Worm (Caenorhabditis elegans) whole organism, mixed stage, embryonic: ENCODE results near the gene K06A9.3.

ENCODE experiments used
- blmp-1 ChIP-seq: fragments of 150-350 bp; optimal IDR thresholded peaks from 2 replicates; lab custom pipeline; 2014; ENCODE audit warnings: missing biosample characterization, missing genetic modification characterization
- ceh-39 ChIP-seq: fragments of 150-350 bp; optimal IDR thresholded peaks from 2 replicates; lab custom pipeline; 2014; ENCODE audit warnings: missing biosample characterization, missing genetic modification characterization
- elt-1 ChIP-seq: sonication (generic microtip); optimal IDR thresholded peaks from 2 replicates; lab custom pipeline; 2017; ENCODE audit warnings: missing genetic modification characterization, mild to moderate bottlenecking, missing compliant biosample characterization, antibody characterized with exemption, moderate library complexity, borderline replicate concordance; ENCODE audit not compliant: insufficient read depth
- elt-3 ChIP-seq: fragments of 150-350 bp; optimal IDR thresholded peaks from 2 replicates; lab custom pipeline; 2014; ENCODE audit warnings: missing biosample characterization, missing genetic modification characterization
- lin-13 ChIP-seq: fragments of 150-350 bp; optimal IDR thresholded peaks from 2 replicates; lab custom pipeline; 2014; ENCODE audit warnings: missing biosample characterization, missing genetic modification characterization
- mep-1 ChIP-seq: fragments of 150-350 bp; optimal IDR thresholded peaks from 2 replicates; lab custom pipeline; 2017; ENCODE audit warnings: missing biosample characterization, missing genetic modification reagents, missing genetic modification characterization, inconsistent platforms
- nhr-12 ChIP-seq: fragments of 150-350 bp; optimal IDR thresholded peaks from 2 replicates; lab custom pipeline; 2014; ENCODE audit warnings: missing biosample characterization, missing genetic modification characterization
- nhr-2 ChIP-seq: fragments of 150-350 bp; optimal IDR thresholded peaks from 2 replicates; lab custom pipeline; 2014; ENCODE audit warnings: missing biosample characterization, missing genetic modification characterization
- nhr-28 ChIP-seq: fragments of 150-350 bp; optimal IDR thresholded peaks from 2 replicates; lab custom pipeline; 2014; ENCODE audit warnings: missing biosample characterization, missing genetic modification characterization
- ztf-11 ChIP-seq: fragments of 150-350 bp; optimal IDR thresholded peaks from 2 replicates; lab custom pipeline; 2014; ENCODE audit warnings: missing biosample characterization, missing genetic modification characterization

- TF ChIP-seq lin-13 (no peak), ztf-11 (tag; lab: Kevin White, UChicago) (no peak), nhr-28 (no peak), mep-1 (no peak), nhr-12 (tag; lab: Kevin White, UChicago) (no peak), elt-1 (tag; lab: Kevin White, UChicago) (no peak), elt-3 (tag; lab: Kevin White, UChicago) (no peak), ceh-39 (tag; lab: Kevin White, UChicago) (no peak), nhr-2 (tag; lab: Kevin White, UChicago) (no peak), blmp-1 (no peak)
Observed at ce11 chrX:1512307-1512706, 22.9 kb downstream of the K06A9.3 start.
